Worm (Caenorhabditis elegans) whole organism, midembryonic: Measurements from ENCODE around the gene T22B7.7.

Source experiments
- cog-1 ChIP-seq: sonication (generic microtip); optimal IDR thresholded peaks from 2 replicates; lab custom pipeline; 2016; ENCODE audit warnings: missing genetic modification characterization, missing compliant biosample characterization
- flt-1 ChIP-seq: fragments of 200-800 bp; sonication (Bioruptor generic); IDR thresholded peaks from 2 replicates; pipeline ENCODE4 v1.3.6; 2022; ENCODE audit warnings: missing genetic modification characterization, missing compliant biosample characterization
- klf-2 ChIP-seq: fragments of 200-800 bp; sonication (Bioruptor generic); conservative IDR thresholded peaks from 2 replicates; pipeline ENCODE4 v1.3.6; 2022; ENCODE audit warnings: missing genetic modification reagents, missing genetic modification characterization, missing compliant biosample characterization
- med-1 ChIP-seq: sonication (generic microtip); optimal IDR thresholded peaks from 2 replicates; lab custom pipeline; 2017; ENCODE audit warnings: missing genetic modification characterization, mild to moderate bottlenecking, missing compliant biosample characterization, antibody characterized with exemption, missing genetic modification reagents; ENCODE audit not compliant: insufficient read depth
- ref-1 ChIP-seq: fragments of 200-800 bp; sonication (Bioruptor generic); conservative IDR thresholded peaks from 2 replicates; pipeline ENCODE4 v1.3.6; 2022; ENCODE audit warnings: missing genetic modification reagents, missing genetic modification characterization, missing compliant biosample characterization
- tab-1 ChIP-seq: fragments of 200-800 bp; sonication (Bioruptor generic); IDR thresholded peaks from 2 replicates; pipeline ENCODE4 v1.3.6; 2022; ENCODE audit warnings: missing genetic modification characterization, missing compliant biosample characterization
- ztf-23 ChIP-seq: fragments of 200-800 bp; sonication (Bioruptor generic); IDR thresholded peaks from 2 replicates; pipeline ENCODE4 v1.3.6; 2022; ENCODE audit warnings: missing genetic modification reagents, missing genetic modification characterization, missing compliant biosample characterization

ce11 chrX:5696197-5696596, 42.3 kb upstream of the T22B7.7 start:
- no peak for TF ChIP-seq ztf-23 (GFP tag; lab: Robert Waterston, UW)
- no peak for TF ChIP-seq flt-1 (GFP tag; lab: Robert Waterston, UW)
- no peak for TF ChIP-seq cog-1
- no peak for TF ChIP-seq klf-2 (GFP tag; lab: Robert Waterston, UW)
- TF ChIP-seq tab-1 (GFP tag; lab: Robert Waterston, UW) = no peak
- TF ChIP-seq med-1 (GFP tag; lab: Kevin White, UChicago) = no peak
- TF ChIP-seq ref-1 (GFP tag; lab: Robert Waterston, UW) = no peak
